Worm (Caenorhabditis elegans) whole organism, midembryonic: ENCODE results near the gene col-73.

Experiments used
- T22C8.4 ChIP-seq: fragments of 200-800 bp; sonication (Bioruptor generic); IDR thresholded peaks from 2 replicates; pipeline ENCODE4 v1.3.6; 2022; ENCODE audit warnings: missing genetic modification characterization, missing compliant biosample characterization
- cog-1 ChIP-seq: sonication (generic microtip); optimal IDR thresholded peaks from 2 replicates; lab custom pipeline; 2016; ENCODE audit warnings: missing genetic modification characterization, missing compliant biosample characterization
- flt-1 ChIP-seq: fragments of 200-800 bp; sonication (Bioruptor generic); IDR thresholded peaks from 2 replicates; pipeline ENCODE4 v1.3.6; 2022; ENCODE audit warnings: missing genetic modification characterization, missing compliant biosample characterization
- med-1 ChIP-seq: sonication (generic microtip); optimal IDR thresholded peaks from 2 replicates; lab custom pipeline; 2017; ENCODE audit warnings: missing genetic modification characterization, mild to moderate bottlenecking, missing compliant biosample characterization, antibody characterized with exemption, missing genetic modification reagents; ENCODE audit not compliant: insufficient read depth
- tab-1 ChIP-seq: fragments of 200-800 bp; sonication (Bioruptor generic); IDR thresholded peaks from 2 replicates; pipeline ENCODE4 v1.3.6; 2022; ENCODE audit warnings: missing genetic modification characterization, missing compliant biosample characterization
- ztf-23 ChIP-seq: fragments of 200-800 bp; sonication (Bioruptor generic); IDR thresholded peaks from 2 replicates; pipeline ENCODE4 v1.3.6; 2022; ENCODE audit warnings: missing genetic modification reagents, missing genetic modification characterization, missing compliant biosample characterization
- ztf-29 ChIP-seq: fragments of 200-800 bp; sonication (Bioruptor generic); IDR thresholded peaks from 2 replicates; pipeline ENCODE4 v1.3.6; 2022; ENCODE audit warnings: missing genetic modification reagents, missing genetic modification characterization, missing compliant biosample characterization

DNA sequence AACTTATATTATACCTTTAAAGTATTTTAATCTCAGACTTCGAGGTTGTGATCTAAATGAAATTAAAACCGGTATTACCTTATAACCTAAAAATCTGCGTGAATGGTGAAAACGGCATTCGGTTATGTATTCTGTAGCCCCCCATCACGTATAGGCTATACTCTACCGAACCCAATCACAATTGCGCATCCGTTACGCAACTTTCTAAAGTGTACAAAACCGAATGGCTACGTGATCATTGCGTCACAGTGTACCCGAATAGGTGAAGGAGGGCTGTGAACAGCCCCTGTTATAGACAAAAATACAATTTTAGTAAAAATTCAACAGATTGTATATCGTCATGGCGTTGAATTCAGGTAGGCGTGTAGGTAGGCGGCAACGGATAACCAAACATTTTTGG is 50.3 kb downstream of the col-73 start:
- no peak for TF ChIP-seq cog-1 (tag; lab: Kevin White, UChicago)
- TF ChIP-seq med-1 (GFP tag; lab: Kevin White, UChicago): no peak
- TF ChIP-seq tab-1: no peak
- TF ChIP-seq ztf-23 (GFP tag; lab: Robert Waterston, UW): no peak
- no peak for TF ChIP-seq ztf-29 (GFP tag; lab: Robert Waterston, UW)
- TF ChIP-seq flt-1 (GFP tag; lab: Robert Waterston, UW): no peak
- TF ChIP-seq T22C8.4 (GFP tag; lab: Robert Waterston, UW): no peak
